Fruit fly (Drosophila melanogaster): ENCODE data around the gene CG46448.

CG46448 gene

dm6 chr2L:2361893-2362807 is 29.3 kb upstream of the CG46448 start:
- TF ChIP-seq CG2889 (GFP tag; IDR thresholded peaks at IDR 0.05) (no peak), CG31224 (GFP tag; IDR thresholded peaks at IDR 0.05) (0 out of 2 replicates have a peak, but pooled peaks have one; percentile 13), sens (GFP tag) (peak; percentile 53), sd (tag; optimal IDR thresholded peaks at IDR 0.05) (peak; percentile 4), vfl (GFP tag; optimal IDR thresholded peaks at IDR 0.05) (no peak), Hr78 (GFP tag; optimal IDR thresholded peaks at IDR 0.05) (no peak), CG15479 (GFP tag; optimal IDR thresholded peaks at IDR 0.05) (peak; percentile 81), exex (tag; optimal IDR thresholded peaks at IDR 0.05) (peak; percentile 41), CG17328 (GFP tag; IDR thresholded peaks at IDR 0.05) (peak; percentile 40; the same call in 1 of the 2 replicates), sug (tag; optimal IDR thresholded peaks at IDR 0.05) (peak; percentile 74), CG14667 (GFP tag; IDR thresholded peaks at IDR 0.05) (no peak), ci (GFP tag; IDR thresholded peaks at IDR 0.05) (peak; percentile 52; the same call in 1 of the 3 replicates), chinmo (GFP tag; IDR thresholded peaks at IDR 0.05; ENCODE audit: partially characterized antibody) (0 out of 4 replicates have a peak, but pooled peaks have one; percentile 21), Pdp1 (GFP tag; optimal IDR thresholded peaks at IDR 0.05) (peak in 1 of 2 experiments; percentile 27), lab (GFP tag; optimal IDR thresholded peaks at IDR 0.05) (peak; percentile 11), CG14710 (tag; optimal IDR thresholded peaks at IDR 0.05) (peak; percentile 12), grn (GFP tag; optimal IDR thresholded peaks at IDR 0.05) (peak; percentile 37), CG34376 (GFP tag; optimal IDR thresholded peaks at IDR 0.05) (peak; percentile 52), D (optimal IDR thresholded peaks at IDR 0.05) (no peak), D (GFP tag; optimal IDR thresholded peaks at IDR 0.05) (peak; percentile 39), CG2875 (GFP tag; optimal IDR thresholded peaks at IDR 0.05) (no peak)

- no peak for TF ChIP-seq CG11723 (GFP tag; optimal IDR thresholded peaks at IDR 0.05)
- TF ChIP-seq bsh (GFP tag; optimal IDR thresholded peaks at IDR 0.05) = no peak
- TF ChIP-seq CG16813 (GFP tag; IDR thresholded peaks at IDR 0.05; ENCODE audit: partially characterized antibody) = no peak
- no peak for TF ChIP-seq Dip2 (GFP tag; IDR thresholded peaks at IDR 0.05)
- TF ChIP-seq crol (GFP tag; IDR thresholded peaks at IDR 0.05) = peak; percentile 38; the same call in 1 of the 2 replicates
- TF ChIP-seq fd64A (GFP tag; optimal IDR thresholded peaks at IDR 0.05) = no peak
- no peak for TF ChIP-seq MBD-R2 (GFP tag; IDR thresholded peaks at IDR 0.05)
- no peak for TF ChIP-seq CG12071 (GFP tag; optimal IDR thresholded peaks at IDR 0.05)
- no peak for TF ChIP-seq zfh1 (GFP tag; IDR thresholded peaks at IDR 0.05)
- no peak for TF ChIP-seq ttk (GFP tag; IDR thresholded peaks at IDR 0.05)
- no peak for TF ChIP-seq Six4 (GFP tag; optimal IDR thresholded peaks at IDR 0.05)
- TF ChIP-seq CG13424 (tag; optimal IDR thresholded peaks at IDR 0.05) = no peak
- no peak for TF ChIP-seq CG6791 (GFP tag; IDR thresholded peaks at IDR 0.05; ENCODE audit: partially characterized antibody)
- TF ChIP-seq CG7357 (GFP tag; IDR thresholded peaks at IDR 0.05) = no peak
- TF ChIP-seq lilli (GFP tag; optimal IDR thresholded peaks at IDR 0.05) = no peak
- no peak for TF ChIP-seq CG6272 (GFP tag; IDR thresholded peaks at IDR 0.05)
- TF ChIP-seq CG17361 (GFP tag; IDR thresholded peaks at IDR 0.05) = no peak
- no peak for TF ChIP-seq sr (GFP tag; IDR thresholded peaks at IDR 0.05)
- no peak for TF ChIP-seq Hey (tag; optimal IDR thresholded peaks at IDR 0.05)
- no peak for TF ChIP-seq fd96Cb (tag; optimal IDR thresholded peaks at IDR 0.05)
- no peak for TF ChIP-seq Nf-YB (GFP tag; optimal IDR thresholded peaks at IDR 0.05)
- TF ChIP-seq Sox100B (GFP tag; optimal IDR thresholded peaks at IDR 0.05) = no peak
- TF ChIP-seq ro (GFP tag; IDR thresholded peaks at IDR 0.05) = no peak
- no peak for TF ChIP-seq her (GFP tag; optimal IDR thresholded peaks at IDR 0.05)
- TF ChIP-seq grau (tag; optimal IDR thresholded peaks at IDR 0.05) = peak; percentile 65
- no peak for TF ChIP-seq CG3065 (GFP tag; optimal IDR thresholded peaks at IDR 0.05)
- TF ChIP-seq CG8089 (GFP tag; optimal IDR thresholded peaks at IDR 0.05) = no peak
Measured at dm6 chr2L:2362808-2363394, 28.6 kb upstream of the CG46448 start.

All from whole organism, embryonic.